Fruit fly (Drosophila melanogaster) whole organism, embryonic: ENCODE data around the gene AANATL7.

Source experiments
- Atf3 ChIP-seq: fragments of 200-800 bp; sonication (Bioruptor generic); optimal IDR thresholded peaks from 3 replicates; lab custom pipeline; 2016; ENCODE audit warnings: missing biosample characterization, missing genetic modification characterization
- Bgb ChIP-seq: fragments of 200-800 bp; sonication (Bioruptor generic); IDR thresholded peaks from 2 replicates; pipeline ENCODE4 v1.3.6; 2022; ENCODE audit warnings: missing biosample characterization, missing genetic modification characterization; ENCODE audit not compliant: partially characterized antibody
- CG10274 ChIP-seq: fragments of 200-800 bp; sonication (Bioruptor generic); optimal IDR thresholded peaks from 3 replicates; lab custom pipeline; 2017; ENCODE audit warnings: missing biosample characterization, mild to moderate bottlenecking, missing genetic modification characterization
- CG10366 ChIP-seq: fragments of 200-800 bp; sonication (Bioruptor generic); IDR thresholded peaks from 2 replicates; pipeline ENCODE4 v1.3.6; 2022; ENCODE audit warnings: missing biosample characterization, missing genetic modification characterization
- CG10654 ChIP-seq: fragments of 200-800 bp; sonication (Bioruptor generic); optimal IDR thresholded peaks from 2 replicates; lab custom pipeline; 2016; ENCODE audit warnings: missing biosample characterization, missing genetic modification characterization
- CG11093 ChIP-seq: fragments of 200-800 bp; sonication (Bioruptor generic); IDR thresholded peaks from 3 replicates; pipeline ENCODE4 v1.3.6; 2022; ENCODE audit warnings: missing biosample characterization, missing genetic modification characterization
- CG12071 ChIP-seq: fragments of 200-800 bp; sonication (Bioruptor generic); optimal IDR thresholded peaks from 3 replicates; lab custom pipeline; 2018; ENCODE audit warnings: missing biosample characterization, mild to moderate bottlenecking, missing genetic modification characterization
- CG12236 ChIP-seq: fragments of 200-800 bp; sonication (Bioruptor generic); optimal IDR thresholded peaks from 2 replicates; lab custom pipeline; 2016; ENCODE audit warnings: missing biosample characterization, missing genetic modification characterization
- CG12391 ChIP-seq: fragments of 200-800 bp; sonication (Bioruptor generic); optimal IDR thresholded peaks from 3 replicates; lab custom pipeline; 2018; ENCODE audit warnings: missing biosample characterization, mild to moderate bottlenecking, missing genetic modification characterization, moderate library complexity
- CG12659 ChIP-seq: fragments of 200-800 bp; sonication (Bioruptor generic); optimal IDR thresholded peaks from 3 replicates; lab custom pipeline; 2017; ENCODE audit warnings: mild to moderate bottlenecking, missing biosample characterization, missing genetic modification reagents, missing genetic modification characterization
- CG12744 ChIP-seq: fragments of 200-800 bp; sonication (Bioruptor generic); optimal IDR thresholded peaks from 2 replicates; lab custom pipeline; 2016; ENCODE audit warnings: missing biosample characterization, missing genetic modification characterization
- CG12942 ChIP-seq: fragments of 200-800 bp; sonication (Bioruptor generic); optimal IDR thresholded peaks from 3 replicates; lab custom pipeline; 2016; ENCODE audit warnings: missing biosample characterization, missing genetic modification characterization
- CG13624 ChIP-seq: fragments of 200-800 bp; sonication (Bioruptor generic); optimal IDR thresholded peaks from 2 replicates; lab custom pipeline; 2016; ENCODE audit warnings: missing biosample characterization, missing genetic modification characterization
- CG14441 ChIP-seq: fragments of 200-800 bp; sonication (Bioruptor generic); IDR thresholded peaks from 2 replicates; pipeline ENCODE4 v1.3.6; 2022; ENCODE audit warnings: missing biosample characterization, missing genetic modification characterization
- CG15479 ChIP-seq: fragments of 200-800 bp; sonication (Bioruptor generic); optimal IDR thresholded peaks from 3 replicates; lab custom pipeline; 2019; ENCODE audit warnings: missing biosample characterization, mild to moderate bottlenecking, missing genetic modification characterization, moderate library complexity
- CG1603 ChIP-seq: fragments of 200-800 bp; sonication (Bioruptor generic); optimal IDR thresholded peaks from 2 replicates; lab custom pipeline; 2019; ENCODE audit warnings: missing biosample characterization, mild to moderate bottlenecking, missing genetic modification characterization, moderate library complexity
- CG1792 ChIP-seq: fragments of 200-800 bp; sonication (Bioruptor generic); optimal IDR thresholded peaks from 2 replicates; lab custom pipeline; 2016; ENCODE audit warnings: missing biosample characterization, missing genetic modification characterization
- CG18599 ChIP-seq: fragments of 200-800 bp; sonication (Bioruptor generic); optimal IDR thresholded peaks from 3 replicates; lab custom pipeline; 2017; ENCODE audit warnings: missing biosample characterization, missing genetic modification characterization, mild to moderate bottlenecking, moderate library complexity, missing genetic modification reagents
- CG2120 ChIP-seq: fragments of 200-800 bp; sonication (Bioruptor generic); optimal IDR thresholded peaks from 3 replicates; lab custom pipeline; 2016; ENCODE audit warnings: missing biosample characterization, missing genetic modification characterization
- CG33557 ChIP-seq: fragments of 200-800 bp; sonication (Bioruptor generic); optimal IDR thresholded peaks from 2 replicates; lab custom pipeline; 2019; ENCODE audit warnings: missing biosample characterization, mild to moderate bottlenecking, missing genetic modification characterization, moderate library complexity
- CG8290 ChIP-seq, 3 experiments: fragments of 200-800 bp; sonication (Bioruptor generic); optimal IDR thresholded peaks; 2 replicates each; lab custom pipeline; 2016 to 2019; ENCODE audit warnings: missing biosample characterization in 3 of 3, missing genetic modification characterization in 3 of 3, mild to moderate bottlenecking in 2 of 3, moderate library complexity in 1 of 3
- CG8359 ChIP-seq: fragments of 200-800 bp; sonication (Bioruptor generic); optimal IDR thresholded peaks from 2 replicates; lab custom pipeline; 2017; ENCODE audit warnings: missing biosample characterization, mild to moderate bottlenecking, missing genetic modification characterization, borderline replicate concordance
- CHES-1-like ChIP-seq: fragments of 200-800 bp; sonication (Bioruptor generic); optimal IDR thresholded peaks from 2 replicates; lab custom pipeline; 2016; ENCODE audit warnings: missing biosample characterization, missing genetic modification characterization
- Deaf1 ChIP-seq: fragments of 200-800 bp; optimal IDR thresholded peaks from 3 replicates; lab custom pipeline; 2019; ENCODE audit warnings: missing biosample characterization, mild to moderate bottlenecking, missing genetic modification characterization, moderate library complexity
- ERR ChIP-seq: fragments of 200-800 bp; sonication (Bioruptor generic); optimal IDR thresholded peaks from 2 replicates; lab custom pipeline; 2016; ENCODE audit warnings: missing biosample characterization, missing genetic modification characterization
- Fer2 ChIP-seq: fragments of 200-800 bp; sonication (Bioruptor generic); optimal IDR thresholded peaks from 2 replicates; lab custom pipeline; 2018; ENCODE audit warnings: missing biosample characterization, mild to moderate bottlenecking, missing genetic modification characterization, moderate library complexity
- HLH3B ChIP-seq: fragments of 200-800 bp; sonication (Bioruptor generic); IDR thresholded peaks from 2 replicates; pipeline ENCODE4 v1.3.6; 2022; ENCODE audit warnings: missing biosample characterization, missing genetic modification characterization
- Meics ChIP-seq: fragments of 200-800 bp; sonication (Bioruptor generic); optimal IDR thresholded peaks from 2 replicates; lab custom pipeline; 2017; ENCODE audit warnings: missing biosample characterization, mild to moderate bottlenecking, missing genetic modification characterization
- Ptx1 ChIP-seq: fragments of 200-800 bp; sonication (Bioruptor generic); IDR thresholded peaks from 2 replicates; pipeline ENCODE4 v1.3.6; 2022; ENCODE audit warnings: missing biosample characterization, missing genetic modification characterization
- Sox102F ChIP-seq: fragments of 200-800 bp; sonication (Bioruptor generic); optimal IDR thresholded peaks from 2 replicates; lab custom pipeline; 2018; ENCODE audit warnings: missing biosample characterization, mild to moderate bottlenecking, missing genetic modification characterization, moderate library complexity
- Sry-β ChIP-seq: fragments of 200-800 bp; sonication (Bioruptor generic); optimal IDR thresholded peaks from 2 replicates; lab custom pipeline; 2018; ENCODE audit warnings: missing biosample characterization, mild to moderate bottlenecking, missing genetic modification characterization, moderate library complexity
- chif ChIP-seq, 2 experiments: fragments of 200-800 bp; sonication (Bioruptor generic); optimal IDR thresholded peaks; 3 replicates each; lab custom pipeline; 2016; ENCODE audit warnings: missing biosample characterization in 2 of 2, missing genetic modification characterization in 2 of 2
- ci ChIP-seq: fragments of 200-800 bp; sonication (Bioruptor generic); IDR thresholded peaks from 3 replicates; pipeline ENCODE4 v1.3.6; 2022; ENCODE audit warnings: missing biosample characterization, missing genetic modification characterization
- croc ChIP-seq: fragments of 200-800 bp; sonication (Bioruptor generic); conservative IDR thresholded peaks from 3 replicates; pipeline ENCODE4 v1.3.6; 2022; ENCODE audit warnings: missing biosample characterization, missing genetic modification characterization
- disco-r ChIP-seq: fragments of 200-800 bp; sonication (Bioruptor generic); optimal IDR thresholded peaks from 2 replicates; lab custom pipeline; 2016; ENCODE audit warnings: missing biosample characterization, missing genetic modification characterization
- dmrt11E ChIP-seq: fragments of 200-800 bp; sonication (Bioruptor generic); optimal IDR thresholded peaks from 3 replicates; lab custom pipeline; 2018; ENCODE audit warnings: missing biosample characterization, mild to moderate bottlenecking, missing genetic modification characterization, moderate library complexity
- dysf ChIP-seq: fragments of 200-800 bp; sonication (Bioruptor generic); IDR thresholded peaks from 3 replicates; pipeline ENCODE4 v1.3.6; 2022; ENCODE audit warnings: missing biosample characterization, missing genetic modification characterization
- emc ChIP-seq: fragments of 200-800 bp; sonication (Bioruptor generic); optimal IDR thresholded peaks from 2 replicates; lab custom pipeline; 2016; ENCODE audit warnings: missing biosample characterization, missing genetic modification characterization
- esg ChIP-seq: fragments of 200-800 bp; sonication (Bioruptor generic); conservative IDR thresholded peaks from 2 replicates; pipeline ENCODE4 v1.3.6; 2022; ENCODE audit warnings: missing biosample characterization, missing genetic modification characterization
- h ChIP-seq: fragments of >200 bp; optimal IDR thresholded peaks from 2 replicates; lab custom pipeline; 2017
- ham ChIP-seq: fragments of 200-800 bp; sonication (Bioruptor generic); IDR thresholded peaks from 2 replicates; pipeline ENCODE4 v1.3.6; 2022; ENCODE audit warnings: missing biosample characterization, missing genetic modification characterization
- insv ChIP-seq, 2 experiments: fragments of 200-800 bp; sonication (Bioruptor generic); optimal IDR thresholded peaks; 3 replicates each; lab custom pipeline; 2016 to 2018; ENCODE audit warnings: missing biosample characterization in 2 of 2, missing genetic modification characterization in 2 of 2
- inv ChIP-seq: fragments of 200-800 bp; sonication (Bioruptor generic); IDR thresholded peaks from 2 replicates; pipeline ENCODE4 v1.3.6; 2022; ENCODE audit warnings: missing biosample characterization, missing genetic modification characterization; ENCODE audit not compliant: partially characterized antibody
- ken ChIP-seq: fragments of 200-800 bp; sonication (Bioruptor generic); IDR thresholded peaks from 3 replicates; pipeline ENCODE4 v1.3.6; 2022; ENCODE audit warnings: missing biosample characterization, missing genetic modification characterization
- p53 ChIP-seq: fragments of 200-800 bp; sonication (Bioruptor generic); optimal IDR thresholded peaks from 2 replicates; lab custom pipeline; 2016; ENCODE audit warnings: missing biosample characterization, missing genetic modification characterization
- pnt ChIP-seq: fragments of 200-800 bp; sonication (Bioruptor generic); optimal IDR thresholded peaks from 3 replicates; lab custom pipeline; 2016; ENCODE audit warnings: missing biosample characterization, missing genetic modification characterization
- repo ChIP-seq: fragments of 200-800 bp; sonication (Bioruptor generic); optimal IDR thresholded peaks from 2 replicates; lab custom pipeline; 2016; ENCODE audit warnings: missing biosample characterization, missing genetic modification characterization
- sr ChIP-seq: fragments of 200-800 bp; sonication (Bioruptor generic); IDR thresholded peaks from 3 replicates; pipeline ENCODE4 v1.3.6; 2022; ENCODE audit warnings: missing biosample characterization, missing genetic modification characterization
- tgo ChIP-seq: fragments of 200-800 bp; sonication (Bioruptor generic); IDR thresholded peaks from 3 replicates; pipeline ENCODE4 v1.3.6; 2022; ENCODE audit warnings: missing biosample characterization, missing genetic modification characterization
- toy ChIP-seq: fragments of 200-800 bp; sonication (Bioruptor generic); IDR thresholded peaks from 2 replicates; pipeline ENCODE4 v1.3.6; 2022; ENCODE audit warnings: missing biosample characterization, missing genetic modification characterization
- usp ChIP-seq: fragments of >200 bp; optimal IDR thresholded peaks from 2 replicates; lab custom pipeline; 2017; ENCODE audit warnings: missing biosample characterization, missing genetic modification characterization
- yki ChIP-seq: fragments of >200 bp; optimal IDR thresholded peaks from 3 replicates; lab custom pipeline; 2018

Gene AANATL7

dm6 chrX:2536136-2536535, 44.6 kb upstream of the AANATL7 start (continued):
- peak; percentile 29; the same call in 1 of the 2 replicates for TF ChIP-seq esg (GFP tag; lab: Robert Waterston, UW)
- TF ChIP-seq CG10274: no peak
- no peak for TF ChIP-seq CG8290 (GFP tag; optimal IDR thresholded peaks at IDR 0.05; lab: Kevin White, UChicago)
- peak in 1 of 2 experiments; percentile 51 for TF ChIP-seq CG8290 (tag; optimal IDR thresholded peaks at IDR 0.05; lab: Kevin White, UChicago)
- no peak for TF ChIP-seq h (lab: Kevin White, UChicago)
- 0 out of 3 replicates have a peak, but pooled peaks have one; percentile 28 for TF ChIP-seq CG11093 (GFP tag; lab: Robert Waterston, UW)
- no peak for TF ChIP-seq CHES-1-like (GFP tag; lab: Kevin White, UChicago)
- peak; percentile 66 for TF ChIP-seq ci
- no peak for TF ChIP-seq Deaf1 (tag; lab: Kevin White, UChicago)
- TF ChIP-seq usp (GFP tag; lab: Kevin White, UChicago): no peak
- TF ChIP-seq CG12744 (GFP tag; lab: Kevin White, UChicago): no peak
- peak; percentile 5 for TF ChIP-seq Atf3 (GFP tag; lab: Kevin White, UChicago)
- TF ChIP-seq CG8359 (GFP tag; lab: Kevin White, UChicago): no peak
- TF ChIP-seq CG12391 (tag; lab: Kevin White, UChicago): peak; percentile 35
- TF ChIP-seq CG1603 (tag; lab: Kevin White, UChicago): peak; percentile 61
- no peak for TF ChIP-seq CG1792
- TF ChIP-seq chif (GFP tag; optimal IDR thresholded peaks at IDR 0.05; lab: Kevin White, UChicago): peak in 1 of 2 experiments; percentile 32
- TF ChIP-seq dysf: peak; percentile 69
- no peak for TF ChIP-seq p53 (GFP tag; lab: Kevin White, UChicago)
- TF ChIP-seq HLH3B: peak; percentile 53
- no peak for TF ChIP-seq CG13624 (GFP tag; lab: Kevin White, UChicago)
- no peak for TF ChIP-seq Meics (GFP tag; lab: Kevin White, UChicago)
- peak; percentile 4 for TF ChIP-seq CG2120
- TF ChIP-seq disco-r (GFP tag; lab: Kevin White, UChicago): no peak
- peak; percentile 53; the same call in 1 of the 2 replicates for TF ChIP-seq CG14441 (GFP tag; lab: Robert Waterston, UW)
- TF ChIP-seq ham (GFP tag; lab: Robert Waterston, UW): no peak
- no peak for TF ChIP-seq ERR (GFP tag; lab: Kevin White, UChicago)
- TF ChIP-seq insv (GFP tag; optimal IDR thresholded peaks at IDR 0.05; lab: Kevin White, UChicago): no peak
- TF ChIP-seq tgo (GFP tag; lab: Robert Waterston, UW): peak; percentile 60
- no peak for TF ChIP-seq CG12071 (GFP tag; lab: Kevin White, UChicago)
- TF ChIP-seq CG15479: no peak
- TF ChIP-seq repo (GFP tag; lab: Kevin White, UChicago): no peak
- peak; percentile 51; the same call in 1 of the 2 replicates for TF ChIP-seq Ptx1 (GFP tag; lab: Robert Waterston, UW)
- no peak for TF ChIP-seq CG18599
- TF ChIP-seq ken (GFP tag; lab: Robert Waterston, UW): 0 out of 3 replicates have a peak, but pooled peaks have one; percentile 36
- TF ChIP-seq CG10654 (GFP tag; lab: Kevin White, UChicago): no peak
- TF ChIP-seq yki (lab: Kevin White, UChicago): no peak
- TF ChIP-seq inv (GFP tag; lab: Robert Waterston, UW): no peak
- TF ChIP-seq dmrt11E: peak; percentile 48
- TF ChIP-seq CG12659 (GFP tag; lab: Kevin White, UChicago): peak; percentile 29
- TF ChIP-seq pnt (GFP tag; lab: Kevin White, UChicago): no peak
- TF ChIP-seq toy (GFP tag; lab: Robert Waterston, UW): no peak
- TF ChIP-seq CG33557: no peak
- TF ChIP-seq emc (GFP tag; lab: Kevin White, UChicago): no peak
- TF ChIP-seq CG12942 (GFP tag; lab: Kevin White, UChicago): peak; percentile 24
- TF ChIP-seq sr (GFP tag; lab: Robert Waterston, UW): no peak
- no peak for TF ChIP-seq Fer2 (tag; lab: Kevin White, UChicago)
- peak; percentile 44; the same call in 1 of the 2 replicates for TF ChIP-seq CG10366 (GFP tag; lab: Robert Waterston, UW)
- TF ChIP-seq Sry-β: no peak
- peak; percentile 37; the same call in 2 of the 3 replicates for TF ChIP-seq croc (GFP tag; lab: Robert Waterston, UW)
- TF ChIP-seq Bgb: no peak
- TF ChIP-seq CG12236 (GFP tag; lab: Kevin White, UChicago): no peak
- peak; percentile 37 for TF ChIP-seq Sox102F (GFP tag; lab: Kevin White, UChicago)
